Worm (Caenorhabditis elegans): ENCODE results near the gene dnc-2.

DNA sequence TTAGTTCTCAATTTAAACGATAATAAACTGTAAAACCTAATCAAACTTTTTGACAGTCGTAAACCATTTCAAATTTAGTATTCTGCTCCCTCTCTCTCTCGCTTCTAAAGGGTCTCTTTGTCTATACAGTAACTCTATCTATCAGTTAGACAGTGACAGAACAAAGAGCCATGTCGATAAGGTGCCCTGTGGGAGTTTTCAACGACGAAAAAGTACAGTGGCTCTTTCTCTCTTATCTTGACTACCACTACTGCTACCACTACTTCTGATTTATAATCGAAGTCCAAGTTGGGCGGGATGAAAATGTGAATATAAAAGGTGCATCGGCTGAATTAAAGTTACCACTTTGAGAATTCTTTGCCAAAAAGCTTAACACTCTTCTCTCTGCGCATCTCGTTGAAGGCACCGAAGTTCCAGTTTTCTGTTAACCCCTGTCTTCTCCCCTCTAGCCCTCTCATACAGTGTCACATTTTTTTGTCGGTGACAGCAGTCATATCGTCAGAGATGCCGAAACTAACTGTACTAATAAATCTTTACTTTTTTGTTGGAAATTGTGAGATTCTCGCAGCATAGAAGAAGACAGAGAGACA, 25.3 kb upstream of the dnc-2 start:
- TF ChIP-seq tbx-9 (tag; optimal IDR thresholded peaks at IDR 0.05; ENCODE audit: borderline replicate concordance) (no peak), snpc-1.3 (tag; optimal IDR thresholded peaks at IDR 0.05; ENCODE audit: insufficient read depth) (no peak), F37B4.10 (GFP tag; IDR thresholded peaks at IDR 0.05) (no peak), ceh-27 (GFP tag; optimal IDR thresholded peaks at IDR 0.05) (no peak), ceh-79 (tag; optimal IDR thresholded peaks at IDR 0.05) (no peak), tbp1 (GFP tag; optimal IDR thresholded peaks at IDR 0.05) (no peak), F52B5.7 (tag; optimal IDR thresholded peaks at IDR 0.05) (no peak), nfya-2 (GFP tag; IDR thresholded peaks at IDR 0.05) (no peak), unc-62 (GFP tag; optimal IDR thresholded peaks at IDR 0.05) (no peak), snpc-4 (GFP tag; optimal IDR thresholded peaks at IDR 0.05) (no peak), snpc-4 (tag; optimal IDR thresholded peaks at IDR 0.05) (no peak), egl-18 (GFP tag; IDR thresholded peaks at IDR 0.05) (no peak)

All from whole organism, young adult.